Fruit fly (Drosophila melanogaster) whole organism, prepupa: ENCODE results near the gene CG7573.

Source experiments
- Blimp-1 ChIP-seq: fragments of 200-800 bp; sonication (Bioruptor generic); optimal IDR thresholded peaks from 3 replicates; lab custom pipeline; 2017; ENCODE audit warnings: missing biosample characterization, missing genetic modification characterization, mild to moderate bottlenecking, moderate library complexity, missing genetic modification reagents
- CG10669 ChIP-seq: fragments of 200-800 bp; sonication (Bioruptor generic); optimal IDR thresholded peaks from 3 replicates; lab custom pipeline; 2018; ENCODE audit warnings: missing biosample characterization, mild to moderate bottlenecking, missing genetic modification characterization, moderate library complexity
- CG11902 ChIP-seq: fragments of 200-800 bp; sonication (Bioruptor generic); optimal IDR thresholded peaks from 3 replicates; lab custom pipeline; 2016; ENCODE audit warnings: missing biosample characterization, missing genetic modification characterization
- CG1621 ChIP-seq: fragments of 200-800 bp; sonication (Bioruptor generic); optimal IDR thresholded peaks from 3 replicates; lab custom pipeline; 2018; ENCODE audit warnings: missing biosample characterization, mild to moderate bottlenecking, missing genetic modification characterization
- CG16779 ChIP-seq: fragments of 200-800 bp; sonication (Bioruptor generic); optimal IDR thresholded peaks from 3 replicates; lab custom pipeline; 2017; ENCODE audit warnings: missing biosample characterization, mild to moderate bottlenecking, missing genetic modification characterization
- CG3032 ChIP-seq: fragments of 200-800 bp; optimal IDR thresholded peaks from 2 replicates; lab custom pipeline; 2019; ENCODE audit warnings: missing biosample characterization, mild to moderate bottlenecking, missing genetic modification characterization, moderate library complexity
- CG32006 ChIP-seq: fragments of 200-800 bp; sonication (Bioruptor generic); optimal IDR thresholded peaks from 3 replicates; lab custom pipeline; 2017; ENCODE audit warnings: missing biosample characterization, mild to moderate bottlenecking, missing genetic modification characterization
- CG34406 ChIP-seq: fragments of 200-800 bp; sonication (Bioruptor generic); optimal IDR thresholded peaks from 3 replicates; lab custom pipeline; 2016; ENCODE audit warnings: missing biosample characterization, missing genetic modification characterization
- CG3919 ChIP-seq: fragments of 200-800 bp; sonication (Bioruptor generic); optimal IDR thresholded peaks from 3 replicates; lab custom pipeline; 2016; ENCODE audit warnings: missing biosample characterization, missing genetic modification characterization
- CG4318 ChIP-seq: fragments of 200-800 bp; sonication (Bioruptor generic); optimal IDR thresholded peaks from 3 replicates; lab custom pipeline; 2017; ENCODE audit warnings: missing biosample characterization, mild to moderate bottlenecking, missing genetic modification characterization
- CG6276 ChIP-seq: fragments of 200-800 bp; sonication (Bioruptor generic); optimal IDR thresholded peaks from 2 replicates; lab custom pipeline; 2017; ENCODE audit warnings: missing biosample characterization, mild to moderate bottlenecking, missing genetic modification characterization
- CG6792 ChIP-seq: fragments of 200-800 bp; sonication (Bioruptor generic); optimal IDR thresholded peaks from 3 replicates; lab custom pipeline; 2016; ENCODE audit warnings: missing biosample characterization, missing genetic modification characterization
- CG6808 ChIP-seq: fragments of 200-800 bp; sonication (Bioruptor generic); optimal IDR thresholded peaks from 3 replicates; lab custom pipeline; 2017; ENCODE audit warnings: missing biosample characterization, missing genetic modification characterization, mild to moderate bottlenecking, moderate library complexity, missing genetic modification reagents
- CG6854 ChIP-seq: fragments of 200-800 bp; sonication (Bioruptor generic); optimal IDR thresholded peaks from 2 replicates; lab custom pipeline; 2017; ENCODE audit warnings: missing biosample characterization, mild to moderate bottlenecking, missing genetic modification characterization
- CG7368 ChIP-seq: fragments of 200-800 bp; sonication (Bioruptor generic); optimal IDR thresholded peaks from 3 replicates; lab custom pipeline; 2016; ENCODE audit warnings: missing biosample characterization, missing genetic modification characterization
- CG8319 ChIP-seq: fragments of 200-800 bp; sonication (Bioruptor generic); optimal IDR thresholded peaks from 3 replicates; lab custom pipeline; 2016; ENCODE audit warnings: missing biosample characterization, missing genetic modification characterization
- CG8632 ChIP-seq: fragments of 200-800 bp; sonication (Bioruptor generic); optimal IDR thresholded peaks from 3 replicates; lab custom pipeline; 2016; ENCODE audit warnings: missing biosample characterization, missing genetic modification characterization
- Eip75B ChIP-seq: fragments of 200-800 bp; sonication (Bioruptor generic); optimal IDR thresholded peaks from 3 replicates; lab custom pipeline; 2016; ENCODE audit warnings: missing biosample characterization, missing genetic modification characterization
- Eip78C ChIP-seq: fragments of 200-800 bp; sonication (Bioruptor generic); peaks from one replicate; lab custom pipeline; 2016; ENCODE audit warnings: missing biosample characterization, missing genetic modification characterization
- Eip93F ChIP-seq: fragments of 200-800 bp; sonication (Bioruptor generic); optimal IDR thresholded peaks from 2 replicates; lab custom pipeline; 2016; ENCODE audit warnings: missing biosample characterization, mild to moderate bottlenecking, missing genetic modification characterization
- Ets21C ChIP-seq: fragments of 200-800 bp; sonication (Bioruptor generic); optimal IDR thresholded peaks from 3 replicates; lab custom pipeline; 2016; ENCODE audit warnings: missing biosample characterization, missing genetic modification characterization
- Ets96B ChIP-seq: fragments of 200-800 bp; optimal IDR thresholded peaks from 2 replicates; lab custom pipeline; 2019; ENCODE audit warnings: missing biosample characterization, mild to moderate bottlenecking, missing genetic modification characterization, moderate library complexity
- Gug ChIP-seq: fragments of 200-800 bp; sonication (Bioruptor generic); IDR thresholded peaks from 2 replicates; pipeline ENCODE4 v1.3.6; 2022; ENCODE audit warnings: missing biosample characterization, missing genetic modification characterization
- Hr38 ChIP-seq: sonication (Bioruptor generic); optimal IDR thresholded peaks from 2 replicates; lab custom pipeline; 2016; ENCODE audit warnings: missing biosample characterization, missing genetic modification characterization
- Hr39 ChIP-seq: fragments of 200-800 bp; sonication (Bioruptor generic); optimal IDR thresholded peaks from 2 replicates; lab custom pipeline; 2016; ENCODE audit warnings: missing biosample characterization, missing genetic modification characterization
- Hr4 ChIP-seq: fragments of 200-800 bp; sonication (Bioruptor generic); optimal IDR thresholded peaks from 3 replicates; lab custom pipeline; 2016; ENCODE audit warnings: missing biosample characterization, missing genetic modification characterization
- Lpt ChIP-seq: fragments of 200-800 bp; sonication (Bioruptor generic); optimal IDR thresholded peaks from 3 replicates; lab custom pipeline; 2016; ENCODE audit warnings: missing biosample characterization, missing genetic modification characterization
- Met ChIP-seq: fragments of 200-800 bp; sonication (Bioruptor generic); optimal IDR thresholded peaks from 3 replicates; lab custom pipeline; 2016; ENCODE audit warnings: missing biosample characterization, missing genetic modification characterization
- OdsH ChIP-seq: fragments of 200-800 bp; sonication (Bioruptor generic); optimal IDR thresholded peaks from 3 replicates; lab custom pipeline; 2016; ENCODE audit warnings: missing biosample characterization, missing genetic modification characterization
- Smox ChIP-seq: fragments of 200-800 bp; sonication (Bioruptor generic); optimal IDR thresholded peaks from 3 replicates; lab custom pipeline; 2016; ENCODE audit warnings: missing biosample characterization, missing genetic modification characterization
- Sox102F ChIP-seq: fragments of 200-800 bp; sonication (Bioruptor generic); optimal IDR thresholded peaks from 2 replicates; lab custom pipeline; 2016; ENCODE audit warnings: missing biosample characterization, mild to moderate bottlenecking, missing genetic modification characterization
- Sox14 ChIP-seq: fragments of 200-800 bp; sonication (Bioruptor generic); optimal IDR thresholded peaks from 3 replicates; lab custom pipeline; 2016; ENCODE audit warnings: missing biosample characterization, missing genetic modification characterization
- Sox15 ChIP-seq: fragments of 200-800 bp; sonication (Bioruptor generic); optimal IDR thresholded peaks from 3 replicates; lab custom pipeline; 2016; ENCODE audit warnings: missing biosample characterization, missing genetic modification characterization
- achi ChIP-seq: fragments of 200-800 bp; sonication (Bioruptor generic); optimal IDR thresholded peaks from 3 replicates; lab custom pipeline; 2016; ENCODE audit warnings: missing biosample characterization, missing genetic modification characterization
- acj6 ChIP-seq: fragments of 200-800 bp; sonication (Bioruptor generic); optimal IDR thresholded peaks from 3 replicates; lab custom pipeline; 2016; ENCODE audit warnings: missing biosample characterization, missing genetic modification characterization
- dac ChIP-seq: fragments of 200-800 bp; sonication (Bioruptor generic); optimal IDR thresholded peaks from 2 replicates; lab custom pipeline; 2017; ENCODE audit warnings: missing biosample characterization, mild to moderate bottlenecking, missing genetic modification characterization
- dsx ChIP-seq: fragments of 200-800 bp; optimal IDR thresholded peaks from 3 replicates; lab custom pipeline; 2019; ENCODE audit warnings: missing biosample characterization, mild to moderate bottlenecking, missing genetic modification characterization, moderate library complexity; ENCODE audit not compliant: poor library complexity, severe bottlenecking
- eg ChIP-seq: fragments of 200-800 bp; sonication (Bioruptor generic); IDR thresholded peaks from 3 replicates; pipeline ENCODE4 v1.3.6; 2022; ENCODE audit warnings: missing biosample characterization, missing genetic modification characterization
- esn ChIP-seq: fragments of 200-800 bp; sonication (Bioruptor generic); optimal IDR thresholded peaks from 2 replicates; lab custom pipeline; 2016; ENCODE audit warnings: missing biosample characterization, mild to moderate bottlenecking, missing genetic modification characterization, moderate library complexity
- fd59A ChIP-seq: fragments of 200-800 bp; sonication (Bioruptor generic); optimal IDR thresholded peaks from 2 replicates; lab custom pipeline; 2017; ENCODE audit warnings: missing biosample characterization, mild to moderate bottlenecking, missing genetic modification characterization, missing genetic modification reagents
- fkh ChIP-seq: fragments of 200-800 bp; sonication (Bioruptor generic); optimal IDR thresholded peaks from 3 replicates; lab custom pipeline; 2017; ENCODE audit warnings: missing biosample characterization, mild to moderate bottlenecking, missing genetic modification characterization, moderate library complexity
- lz ChIP-seq: fragments of 200-800 bp; sonication (Bioruptor generic); optimal IDR thresholded peaks from 3 replicates; lab custom pipeline; 2016; ENCODE audit warnings: missing biosample characterization, missing genetic modification characterization
- net ChIP-seq: fragments of 200-800 bp; sonication (Bioruptor generic); optimal IDR thresholded peaks from 3 replicates; lab custom pipeline; 2016; ENCODE audit warnings: missing biosample characterization, missing genetic modification characterization
- salr ChIP-seq, 2 experiments: fragments of 200-800 bp; sonication (Bioruptor generic); optimal IDR thresholded peaks; 3 replicates each; lab custom pipeline; 2016 to 2018; ENCODE audit warnings: missing biosample characterization in 2 of 2, missing genetic modification characterization in 2 of 2, mild to moderate bottlenecking in 1 of 2
- spab ChIP-seq: fragments of 200-800 bp; sonication (Bioruptor generic); optimal IDR thresholded peaks from 2 replicates; lab custom pipeline; 2017; ENCODE audit warnings: missing biosample characterization, mild to moderate bottlenecking, missing genetic modification characterization, missing genetic modification reagents
- svp ChIP-seq: fragments of 200-800 bp; sonication (Bioruptor generic); peaks from one replicate; lab custom pipeline; 2016; ENCODE audit warnings: missing biosample characterization, missing genetic modification characterization
- topi ChIP-seq: fragments of 200-800 bp; sonication (Bioruptor generic); optimal IDR thresholded peaks from 3 replicates; lab custom pipeline; 2016; ENCODE audit warnings: missing biosample characterization, missing genetic modification characterization

Gene CG7573

dm6 chr3L:11348971-11349907, 37.7 kb downstream of the CG7573 start (continued):
- TF ChIP-seq CG10669 (GFP tag; lab: Kevin White, UChicago) (peak; percentile 85), achi (GFP tag; lab: Kevin White, UChicago) (peak; percentile 88), net (peak; percentile 81), Lpt (peak; percentile 36), Ets96B (tag; lab: Kevin White, UChicago) (peak; percentile 88), Ets21C (no peak), Eip75B (GFP tag; lab: Kevin White, UChicago) (peak; percentile 33), CG3032 (tag; lab: Kevin White, UChicago) (peak; percentile 89), CG8632 (GFP tag; lab: Kevin White, UChicago) (peak; percentile 93), spab (peak; percentile 89), Gug (GFP tag; lab: Robert Waterston, UW) (peak; percentile 82)

- peak; percentile 86 for TF ChIP-seq acj6
- TF ChIP-seq net, result peak; percentile 86
- TF ChIP-seq CG32006, result peak; percentile 98
- peak; percentile 95 for TF ChIP-seq CG4318 (GFP tag; lab: Kevin White, UChicago)
- TF ChIP-seq CG34406 (GFP tag; lab: Kevin White, UChicago), result peak; percentile 37
- peak; percentile 79 for TF ChIP-seq fkh (GFP tag; lab: Kevin White, UChicago)
- TF ChIP-seq CG1621 (tag; lab: Kevin White, UChicago), result peak; percentile 71
- no peak for TF ChIP-seq Smox (GFP tag; lab: Kevin White, UChicago)
- TF ChIP-seq eg (GFP tag; lab: Robert Waterston, UW), result peak; percentile 94
- TF ChIP-seq CG6854 (GFP tag; lab: Kevin White, UChicago), result no peak
- peak; percentile 82 for TF ChIP-seq CG16779 (tag; lab: Kevin White, UChicago)
- peak; percentile 60 for TF ChIP-seq CG6792 (GFP tag; lab: Kevin White, UChicago)
- no peak for TF ChIP-seq esn (GFP tag; lab: Kevin White, UChicago)
- TF ChIP-seq CG3919 (GFP tag; lab: Kevin White, UChicago), result peak; percentile 83
- TF ChIP-seq fd59A (GFP tag; lab: Kevin White, UChicago), result peak; percentile 74
- TF ChIP-seq spab, result peak; percentile 72
- TF ChIP-seq lz (GFP tag; lab: Kevin White, UChicago), result peak; percentile 41
- TF ChIP-seq svp (GFP tag; lab: Kevin White, UChicago), result no peak
- peak; percentile 62 to 95 for TF ChIP-seq salr (GFP tag; optimal IDR thresholded peaks at IDR 0.05; lab: Kevin White, UChicago)
- peak; percentile 33 for TF ChIP-seq CG8632 (GFP tag; lab: Kevin White, UChicago)
- peak; percentile 89 for TF ChIP-seq achi (GFP tag; lab: Kevin White, UChicago)
- no peak for TF ChIP-seq Sox102F (GFP tag; lab: Kevin White, UChicago)
- peak; percentile 4 for TF ChIP-seq CG11902 (GFP tag; lab: Kevin White, UChicago)
- TF ChIP-seq CG6276 (GFP tag; lab: Kevin White, UChicago), result peak; percentile 95
- TF ChIP-seq Eip75B (GFP tag; lab: Kevin White, UChicago), result peak; percentile 84
- TF ChIP-seq topi (GFP tag; lab: Kevin White, UChicago), result peak; percentile 16
- TF ChIP-seq Blimp-1 (GFP tag; lab: Kevin White, UChicago), result no peak
- TF ChIP-seq OdsH, result peak; percentile 90
- peak; percentile 83 for TF ChIP-seq Sox14
- TF ChIP-seq CG7368 (GFP tag; lab: Kevin White, UChicago), result peak; percentile 67
- TF ChIP-seq dsx (GFP tag; lab: Kevin White, UChicago), result peak; percentile 67
- no peak for TF ChIP-seq Hr39 (GFP tag; lab: Kevin White, UChicago)
- peak; percentile 30 for TF ChIP-seq CG8319 (GFP tag; lab: Kevin White, UChicago)
- TF ChIP-seq CG6808 (GFP tag; lab: Kevin White, UChicago), result peak; percentile 66
- TF ChIP-seq Hr38 (GFP tag; lab: Kevin White, UChicago), result no peak
- no peak for TF ChIP-seq Met (GFP tag; lab: Kevin White, UChicago)
- TF ChIP-seq CG3032 (tag; lab: Kevin White, UChicago), result peak; percentile 88
- TF ChIP-seq Eip93F (GFP tag; lab: Kevin White, UChicago), result no peak
- TF ChIP-seq dac (GFP tag; lab: Kevin White, UChicago), result peak; percentile 91
- TF ChIP-seq Sox15 (GFP tag; lab: Kevin White, UChicago), result peak; percentile 22
- peak; percentile 95 for TF ChIP-seq Hr4 (GFP tag; lab: Kevin White, UChicago)
- TF ChIP-seq CG10669 (GFP tag; lab: Kevin White, UChicago), result peak; percentile 81
- peak; percentile 96 for TF ChIP-seq Eip78C (GFP tag; lab: Kevin White, UChicago)
These were observed 38.4 kb downstream of the CG7573 start for dm6 chr3L:11349908-11350405.
